Fruit fly (Drosophila melanogaster) S2 (cell line): ENCODE data around the gene Plc21C.

Experiments used
- CG8478 ChIP-seq: fragments of >200 bp; optimal IDR thresholded peaks from 2 replicates; lab custom pipeline; 2018
- CTCF ChIP-seq, 2 experiments: fragments of >200 bp; optimal IDR thresholded peaks; 2 replicates each; lab custom pipeline; 2018

dm6 chr2L:273603-274002, 32.1 kb upstream of the Plc21C start, which contains the start of the genes mbm and CG11555:
- TF ChIP-seq CTCF (optimal IDR thresholded peaks at IDR 0.05; lab: Kevin White, UChicago): no peak
- no peak for TF ChIP-seq CG8478 (lab: Kevin White, UChicago)
